Fruit fly (Drosophila melanogaster): ENCODE data around the gene CG14913.
A peak's percentile ranks its signal among the peaks of the same experiment; 100 is the strongest.

CG14913 gene

dm6 chr2L:10975193-10975592 lies 41.6 kb upstream of the CG14913 start, which contains the start of gene abo:
Gene abo, minus strand, starts transcription at chr2L:10975293.
- TF ChIP-seq Clk (GFP tag; optimal IDR thresholded peaks at IDR 0.05) (no peak), CG1620 (GFP tag; optimal IDR thresholded peaks at IDR 0.05) (no peak)

dm6 chr2L:10976046-10976863 lies 40.5 kb upstream of the CG14913 start, which contains the start of the genes ATPsynG and SCAR:
Gene ATPsynG, minus strand, starts transcription at chr2L:10976399.
Gene SCAR, plus strand, starts transcription at chr2L:10976772.
- TF ChIP-seq CG14711 (tag; optimal IDR thresholded peaks at IDR 0.05) (no peak), CG33017 (tag; optimal IDR thresholded peaks at IDR 0.05) (no peak)

- no peak for TF ChIP-seq Mnt (GFP tag; optimal IDR thresholded peaks at IDR 0.05)
- TF ChIP-seq tj (GFP tag; optimal IDR thresholded peaks at IDR 0.05), result peak; percentile 33
- no peak for TF ChIP-seq CG1620 (GFP tag; optimal IDR thresholded peaks at IDR 0.05)
- TF ChIP-seq Clk (GFP tag; optimal IDR thresholded peaks at IDR 0.05), result no peak
- TF ChIP-seq CG14711 (tag; optimal IDR thresholded peaks at IDR 0.05), result no peak
- TF ChIP-seq CG33017 (tag; optimal IDR thresholded peaks at IDR 0.05), result no peak
- no peak for TF ChIP-seq Hr96 (GFP tag; optimal IDR thresholded peaks at IDR 0.05)
- TF ChIP-seq CG5204 (GFP tag; optimal IDR thresholded peaks at IDR 0.05), result no peak
- TF ChIP-seq cic (GFP tag; optimal IDR thresholded peaks at IDR 0.05), result peak; percentile 21
- no peak for TF ChIP-seq CG12768 (GFP tag; optimal IDR thresholded peaks at IDR 0.05)
- no peak for TF ChIP-seq CG11617 (GFP tag; optimal IDR thresholded peaks at IDR 0.05)
- no peak for TF ChIP-seq pad (GFP tag; optimal IDR thresholded peaks at IDR 0.05)
- TF ChIP-seq kay (GFP tag; ENCODE audit: borderline replicate concordance), result no peak
- no peak for TF ChIP-seq toe (GFP tag; optimal IDR thresholded peaks at IDR 0.05)
- no peak for TF ChIP-seq cnc (optimal IDR thresholded peaks at IDR 0.05)
- no peak for TF ChIP-seq CG7101 (tag; optimal IDR thresholded peaks at IDR 0.05)
- TF ChIP-seq bab1 (GFP tag; optimal IDR thresholded peaks at IDR 0.05), result peak; percentile 36
Observed at dm6 chr2L:10976864-10977586, 39.8 kb upstream of the CG14913 start.

- TF ChIP-seq bab1 (GFP tag; optimal IDR thresholded peaks at IDR 0.05) (peak; percentile 35), cic (GFP tag; optimal IDR thresholded peaks at IDR 0.05) (no peak), CG7101 (tag; optimal IDR thresholded peaks at IDR 0.05) (no peak), cnc (optimal IDR thresholded peaks at IDR 0.05) (no peak)
Observed at dm6 chr2L:10986138-10986537, 30.7 kb upstream of the CG14913 start.

- TF ChIP-seq CG12768 (GFP tag; optimal IDR thresholded peaks at IDR 0.05), result no peak
- TF ChIP-seq CG5204 (GFP tag; optimal IDR thresholded peaks at IDR 0.05), result no peak
- TF ChIP-seq CG33017 (tag; optimal IDR thresholded peaks at IDR 0.05), result peak; percentile 74
- TF ChIP-seq toe (GFP tag; optimal IDR thresholded peaks at IDR 0.05), result peak; percentile 1
- peak; percentile 79 for TF ChIP-seq CG7101 (tag; optimal IDR thresholded peaks at IDR 0.05)
- TF ChIP-seq CG14711 (tag; optimal IDR thresholded peaks at IDR 0.05), result peak; percentile 39
- peak; percentile 71 for TF ChIP-seq bab1 (GFP tag; optimal IDR thresholded peaks at IDR 0.05)
- peak; percentile 17 for TF ChIP-seq CG1620 (GFP tag; optimal IDR thresholded peaks at IDR 0.05)
- peak; percentile 50 for TF ChIP-seq CG11617 (GFP tag; optimal IDR thresholded peaks at IDR 0.05)
- TF ChIP-seq Mnt (GFP tag; optimal IDR thresholded peaks at IDR 0.05), result no peak
Observed at dm6 chr2L:10987370-10987853, 29.4 kb upstream of the CG14913 start, which contains the start of the genes piwi and CG12253. Gene piwi, minus strand, starts transcription at chr2L:10987420. Gene CG12253, plus strand, starts transcription at chr2L:10987806.

dm6 chr2L:10988026-10988425 lies 28.8 kb upstream of the CG14913 start:
- TF ChIP-seq CG11617 (GFP tag; optimal IDR thresholded peaks at IDR 0.05) (no peak), toe (GFP tag; optimal IDR thresholded peaks at IDR 0.05) (no peak), kay (GFP tag; ENCODE audit: borderline replicate concordance) (no peak), CG7045 (GFP tag; optimal IDR thresholded peaks at IDR 0.05) (no peak), CG33017 (tag; optimal IDR thresholded peaks at IDR 0.05) (no peak), CG5204 (GFP tag; optimal IDR thresholded peaks at IDR 0.05) (no peak), cnc (optimal IDR thresholded peaks at IDR 0.05) (no peak), cic (GFP tag; optimal IDR thresholded peaks at IDR 0.05) (no peak), ovo (GFP tag; optimal IDR thresholded peaks at IDR 0.05) (no peak)

- TF ChIP-seq Crg-1 (GFP tag; optimal IDR thresholded peaks at IDR 0.05) (no peak), CG14711 (tag; optimal IDR thresholded peaks at IDR 0.05) (peak; percentile 2), cnc (optimal IDR thresholded peaks at IDR 0.05) (no peak), CG5204 (GFP tag; optimal IDR thresholded peaks at IDR 0.05) (no peak), cic (GFP tag; optimal IDR thresholded peaks at IDR 0.05) (no peak), kay (GFP tag; ENCODE audit: borderline replicate concordance) (peak; percentile 38), CG7101 (tag; optimal IDR thresholded peaks at IDR 0.05) (no peak), Hr96 (GFP tag; optimal IDR thresholded peaks at IDR 0.05) (no peak), bab1 (GFP tag; optimal IDR thresholded peaks at IDR 0.05) (peak; percentile 50), pad (GFP tag; optimal IDR thresholded peaks at IDR 0.05) (peak; percentile 25), CG12768 (GFP tag; optimal IDR thresholded peaks at IDR 0.05) (no peak), CG1620 (GFP tag; optimal IDR thresholded peaks at IDR 0.05) (peak; percentile 32), Mnt (GFP tag; optimal IDR thresholded peaks at IDR 0.05) (peak; percentile 92), CG11617 (GFP tag; optimal IDR thresholded peaks at IDR 0.05) (no peak), CG33017 (tag; optimal IDR thresholded peaks at IDR 0.05) (no peak), tj (GFP tag; optimal IDR thresholded peaks at IDR 0.05) (no peak), Clk (GFP tag; optimal IDR thresholded peaks at IDR 0.05) (no peak), CG7045 (GFP tag; optimal IDR thresholded peaks at IDR 0.05) (no peak), ovo (GFP tag; optimal IDR thresholded peaks at IDR 0.05) (peak; percentile 39), toe (GFP tag; optimal IDR thresholded peaks at IDR 0.05) (no peak)
Observed at dm6 chr2L:10989162-10989561, 27.6 kb upstream of the CG14913 start, which contains the start of gene TTLL4A. Gene TTLL4A, plus strand, starts transcription at chr2L:10989401.

All from whole organism, adult.